Worm (Caenorhabditis elegans): Measurements from ENCODE around the gene hex-1.

The hex-1 gene

ce11 chrX:2237438-2237961 is 16.6 kb downstream of the hex-1 start, which contains the start of gene vha-15:
Gene vha-15, plus strand, starts transcription at chrX:2237911.
- no peak for TF ChIP-seq flt-1 (GFP tag; IDR thresholded peaks at IDR 0.05)
- TF ChIP-seq ztf-23 (GFP tag; IDR thresholded peaks at IDR 0.05), result 0 out of 2 replicates have a peak, but pooled peaks have one; percentile 15
- no peak for TF ChIP-seq med-1 (GFP tag; optimal IDR thresholded peaks at IDR 0.05; ENCODE audit: insufficient read depth)
- TF ChIP-seq T22C8.4 (GFP tag; IDR thresholded peaks at IDR 0.05), result peak; percentile 85
- peak; percentile 62 for TF ChIP-seq cog-1 (tag; optimal IDR thresholded peaks at IDR 0.05)

- TF ChIP-seq cog-1 (tag; optimal IDR thresholded peaks at IDR 0.05) (no peak), klf-2 (GFP tag; conservative IDR thresholded peaks at IDR 0.05) (no peak), tab-1 (GFP tag; IDR thresholded peaks at IDR 0.05) (no peak), ztf-23 (GFP tag; IDR thresholded peaks at IDR 0.05) (no peak), T22C8.4 (GFP tag; IDR thresholded peaks at IDR 0.05) (no peak), med-1 (GFP tag; optimal IDR thresholded peaks at IDR 0.05; ENCODE audit: insufficient read depth) (no peak), flt-1 (GFP tag; IDR thresholded peaks at IDR 0.05) (no peak), ref-1 (GFP tag; conservative IDR thresholded peaks at IDR 0.05) (no peak), ztf-29 (GFP tag; IDR thresholded peaks at IDR 0.05) (no peak)
Measured at ce11 chrX:2241147-2241798, 20.3 kb downstream of the hex-1 start.

DNA sequence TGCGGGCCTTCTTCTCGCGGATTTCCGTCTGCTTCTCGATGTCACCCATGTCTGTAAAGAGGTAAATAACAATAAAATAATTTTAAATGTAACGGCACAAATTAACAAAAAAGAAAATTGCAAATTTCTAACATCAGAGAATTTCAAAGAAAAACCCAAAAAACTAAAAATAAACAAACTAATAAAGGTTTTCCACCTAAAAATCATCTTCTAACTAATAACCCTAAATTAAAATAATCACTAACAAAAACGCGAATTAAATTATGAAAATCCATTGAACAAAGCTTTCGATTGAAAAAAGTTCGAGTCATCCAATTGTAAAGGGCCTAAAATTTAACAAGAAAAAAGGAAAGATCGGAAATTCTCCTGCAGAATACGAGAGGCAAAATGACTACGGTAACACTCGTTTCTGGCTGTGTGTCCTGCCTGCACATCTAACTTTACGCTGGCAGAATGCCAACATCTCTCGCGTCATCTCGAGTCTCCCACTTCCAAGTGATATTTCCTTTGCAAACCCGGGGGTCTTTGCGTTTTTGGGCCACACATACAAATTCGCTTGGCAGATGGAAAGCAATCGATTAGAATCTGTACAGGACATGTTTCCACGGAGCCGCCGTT is 21.7 kb downstream of the hex-1 start, which contains the start of gene rpl-11.2:
Gene rpl-11.2, minus strand, starts transcription at position 51 of the 618 bp plus-strand sequence.
- TF ChIP-seq med-1 (GFP tag; optimal IDR thresholded peaks at IDR 0.05; ENCODE audit: insufficient read depth) (no peak), ref-1 (GFP tag; conservative IDR thresholded peaks at IDR 0.05) (no peak), ztf-23 (GFP tag; IDR thresholded peaks at IDR 0.05) (peak; percentile 69; the same call in 1 of the 2 replicates), T22C8.4 (GFP tag; IDR thresholded peaks at IDR 0.05) (peak; percentile 59), ztf-29 (GFP tag; IDR thresholded peaks at IDR 0.05) (no peak), cog-1 (tag; optimal IDR thresholded peaks at IDR 0.05) (peak; percentile 82), flt-1 (GFP tag; IDR thresholded peaks at IDR 0.05) (peak; percentile 49; the same call in 1 of the 2 replicates), tab-1 (GFP tag; IDR thresholded peaks at IDR 0.05) (no peak), klf-2 (GFP tag; conservative IDR thresholded peaks at IDR 0.05) (no peak)

- TF ChIP-seq ztf-23 (GFP tag; IDR thresholded peaks at IDR 0.05) (no peak), ref-1 (GFP tag; conservative IDR thresholded peaks at IDR 0.05) (no peak), T22C8.4 (GFP tag; IDR thresholded peaks at IDR 0.05) (no peak), med-1 (GFP tag; optimal IDR thresholded peaks at IDR 0.05; ENCODE audit: insufficient read depth) (no peak), klf-2 (GFP tag; conservative IDR thresholded peaks at IDR 0.05) (no peak), flt-1 (GFP tag; IDR thresholded peaks at IDR 0.05) (no peak), ztf-29 (GFP tag; IDR thresholded peaks at IDR 0.05) (no peak), tab-1 (GFP tag; IDR thresholded peaks at IDR 0.05) (no peak)
Measured at ce11 chrX:2246908-2247307, 26.0 kb downstream of the hex-1 start, which contains the start of gene AH9.1. Gene AH9.1, minus strand, starts transcription at chrX:2247008.

ce11 chrX:2258001-2258400 is 37.1 kb downstream of the hex-1 start, which contains the start of gene crn-4:
Gene crn-4, minus strand, starts transcription at chrX:2258101.
- TF ChIP-seq ref-1 (GFP tag; conservative IDR thresholded peaks at IDR 0.05) (no peak), cog-1 (tag; optimal IDR thresholded peaks at IDR 0.05) (no peak), tab-1 (GFP tag; IDR thresholded peaks at IDR 0.05) (no peak), flt-1 (GFP tag; IDR thresholded peaks at IDR 0.05) (no peak), klf-2 (GFP tag; conservative IDR thresholded peaks at IDR 0.05) (no peak), med-1 (GFP tag; optimal IDR thresholded peaks at IDR 0.05; ENCODE audit: insufficient read depth) (no peak), T22C8.4 (GFP tag; IDR thresholded peaks at IDR 0.05) (no peak), ztf-29 (GFP tag; IDR thresholded peaks at IDR 0.05) (no peak), ztf-23 (GFP tag; IDR thresholded peaks at IDR 0.05) (no peak)

- TF ChIP-seq T22C8.4 (GFP tag; IDR thresholded peaks at IDR 0.05), result no peak
- no peak for TF ChIP-seq med-1 (GFP tag; optimal IDR thresholded peaks at IDR 0.05; ENCODE audit: insufficient read depth)
- TF ChIP-seq ztf-23 (GFP tag; IDR thresholded peaks at IDR 0.05), result no peak
Measured at ce11 chrX:2258404-2258803, 37.5 kb downstream of the hex-1 start.

DNA sequence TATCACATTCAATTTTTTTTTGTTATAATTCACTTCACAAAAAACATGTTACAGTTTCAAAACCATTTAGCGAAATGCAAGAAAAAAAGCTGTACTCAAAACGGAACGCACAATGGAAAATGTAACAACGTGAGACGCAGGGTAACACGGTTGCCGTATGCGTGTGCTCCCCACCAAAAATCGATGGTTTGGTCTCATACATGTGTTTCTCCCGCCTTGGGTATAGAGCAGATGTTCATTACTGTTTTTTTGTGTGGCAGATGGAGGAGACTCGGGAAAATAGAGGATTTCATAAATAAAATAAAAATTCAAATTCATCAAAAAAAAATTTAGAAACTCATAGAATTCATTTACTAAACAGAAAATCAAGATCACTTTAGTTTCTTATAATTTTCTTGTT is 40.1 kb downstream of the hex-1 start, which contains the start of gene AH9.3:
Gene AH9.3, minus strand, starts transcription at position 101 of the 400 bp plus-strand sequence.
- TF ChIP-seq T22C8.4 (GFP tag; IDR thresholded peaks at IDR 0.05) (no peak), flt-1 (GFP tag; IDR thresholded peaks at IDR 0.05) (no peak), ref-1 (GFP tag; conservative IDR thresholded peaks at IDR 0.05) (no peak), tab-1 (GFP tag; IDR thresholded peaks at IDR 0.05) (no peak), klf-2 (GFP tag; conservative IDR thresholded peaks at IDR 0.05) (no peak), ztf-29 (GFP tag; IDR thresholded peaks at IDR 0.05) (no peak), cog-1 (tag; optimal IDR thresholded peaks at IDR 0.05) (no peak), ztf-23 (GFP tag; IDR thresholded peaks at IDR 0.05) (no peak), med-1 (GFP tag; optimal IDR thresholded peaks at IDR 0.05; ENCODE audit: insufficient read depth) (no peak)

DNA sequence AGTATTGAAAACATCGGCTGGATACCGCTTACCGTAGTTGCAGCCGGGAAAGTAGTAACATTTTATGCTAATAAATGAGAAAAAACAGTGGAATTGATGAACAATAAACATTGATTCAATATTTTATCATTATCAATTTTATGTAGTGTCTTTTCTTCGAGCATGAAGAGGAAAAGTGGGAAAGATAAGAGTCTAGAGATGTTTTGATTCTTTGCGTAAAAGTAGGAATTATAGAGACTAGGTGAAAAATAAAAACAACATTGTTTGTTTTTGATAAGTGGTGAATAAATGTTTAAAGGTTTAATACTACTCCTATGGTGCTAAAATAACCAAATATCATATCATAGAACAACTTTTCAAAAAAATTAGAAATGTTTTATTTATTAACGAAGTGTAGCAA is 41.5 kb downstream of the hex-1 start:
- TF ChIP-seq cog-1 (tag; optimal IDR thresholded peaks at IDR 0.05), result no peak
- TF ChIP-seq klf-2 (GFP tag; conservative IDR thresholded peaks at IDR 0.05), result no peak
- TF ChIP-seq ref-1 (GFP tag; conservative IDR thresholded peaks at IDR 0.05), result no peak
- TF ChIP-seq T22C8.4 (GFP tag; IDR thresholded peaks at IDR 0.05), result no peak
- no peak for TF ChIP-seq ztf-29 (GFP tag; IDR thresholded peaks at IDR 0.05)
- no peak for TF ChIP-seq med-1 (GFP tag; optimal IDR thresholded peaks at IDR 0.05; ENCODE audit: insufficient read depth)
- no peak for TF ChIP-seq flt-1 (GFP tag; IDR thresholded peaks at IDR 0.05)
- no peak for TF ChIP-seq ztf-23 (GFP tag; IDR thresholded peaks at IDR 0.05)
- no peak for TF ChIP-seq tab-1 (GFP tag; IDR thresholded peaks at IDR 0.05)

ce11 chrX:2265069-2265468 is 44.1 kb downstream of the hex-1 start:
- no peak for TF ChIP-seq T22C8.4 (GFP tag; IDR thresholded peaks at IDR 0.05)
- TF ChIP-seq tab-1 (GFP tag; IDR thresholded peaks at IDR 0.05), result no peak
- no peak for TF ChIP-seq ztf-23 (GFP tag; IDR thresholded peaks at IDR 0.05)
- TF ChIP-seq ref-1 (GFP tag; conservative IDR thresholded peaks at IDR 0.05), result no peak
- no peak for TF ChIP-seq med-1 (GFP tag; optimal IDR thresholded peaks at IDR 0.05; ENCODE audit: insufficient read depth)
- no peak for TF ChIP-seq cog-1 (tag; optimal IDR thresholded peaks at IDR 0.05)
- TF ChIP-seq ztf-29 (GFP tag; IDR thresholded peaks at IDR 0.05), result no peak
- no peak for TF ChIP-seq klf-2 (GFP tag; conservative IDR thresholded peaks at IDR 0.05)
- TF ChIP-seq flt-1 (GFP tag; IDR thresholded peaks at IDR 0.05), result no peak

Measured in whole organism, midembryonic.